Worm (Caenorhabditis elegans) whole organism, late embryonic: Measurements from ENCODE around the gene R11E3.1.

Source experiments
- K09A11.1 ChIP-seq: sonication (generic microtip); optimal IDR thresholded peaks from 2 replicates; lab custom pipeline; 2017; ENCODE audit warnings: antibody characterized with exemption, mild to moderate bottlenecking, missing genetic modification characterization, missing compliant biosample characterization; ENCODE audit not compliant: insufficient read depth
- ama-1 ChIP-seq: fragments of 150-350 bp; optimal IDR thresholded peaks from 2 replicates; lab custom pipeline; 2014
- fkh-10 ChIP-seq: fragments of 150-350 bp; optimal IDR thresholded peaks from 2 replicates; lab custom pipeline; 2014; ENCODE audit warnings: missing biosample characterization, missing genetic modification reagents, missing genetic modification characterization
- nfya-1 ChIP-seq: sonication (generic microtip); optimal IDR thresholded peaks from 2 replicates; lab custom pipeline; 2017; ENCODE audit warnings: missing genetic modification characterization, mild to moderate bottlenecking, missing compliant biosample characterization, antibody characterized with exemption, moderate library complexity
- sox-2 ChIP-seq: fragments of 200-800 bp; sonication (Bioruptor generic); IDR thresholded peaks from 2 replicates; pipeline ENCODE4 v1.3.6; 2022; ENCODE audit warnings: missing genetic modification reagents, missing genetic modification characterization, missing compliant biosample characterization

ce11 chrIV:4827219-4827618 lies 37.7 kb downstream of the R11E3.1 start, which contains the start of gene mpz-4:
- TF ChIP-seq sox-2 (GFP tag; lab: Robert Waterston, UW) = no peak
- TF ChIP-seq fkh-10 (GFP tag; lab: Kevin White, UChicago) = no peak
- TF ChIP-seq ama-1 (lab: Kevin White, UChicago) = no peak
- no peak for TF ChIP-seq K09A11.1
- no peak for TF ChIP-seq nfya-1 (tag; lab: Kevin White, UChicago)
